Worm (Caenorhabditis elegans) whole organism, L1 larva: Measurements from ENCODE around the gene rme-2.

Source experiments
- C16A3.4 ChIP-seq: fragments of 150-350 bp; optimal IDR thresholded peaks from 2 replicates; lab custom pipeline; 2014; ENCODE audit warnings: missing biosample characterization, missing genetic modification characterization
- Y116A8C.19 ChIP-seq: sonication (generic microtip); optimal IDR thresholded peaks from 2 replicates; lab custom pipeline; 2016; ENCODE audit warnings: missing compliant biosample characterization, missing genetic modification characterization, borderline replicate concordance
- alr-1 ChIP-seq: fragments of 200-800 bp; sonication (Bioruptor generic); optimal IDR thresholded peaks from 2 replicates; lab custom pipeline; 2018; ENCODE audit warnings: borderline replicate concordance, mild to moderate bottlenecking, missing genetic modification characterization, missing compliant biosample characterization
- ama-1 ChIP-seq: fragments of 150-350 bp; optimal IDR thresholded peaks from 2 replicates; lab custom pipeline; 2014
- blmp-1 ChIP-seq: fragments of 150-350 bp; optimal IDR thresholded peaks from 2 replicates; lab custom pipeline; 2014; ENCODE audit warnings: missing biosample characterization, missing genetic modification characterization
- ceh-88 ChIP-seq: fragments of 200-800 bp; sonication (Bioruptor generic); IDR thresholded peaks from 2 replicates; pipeline ENCODE4 v1.3.6; 2022; ENCODE audit warnings: missing genetic modification characterization, missing compliant biosample characterization
- ces-1 ChIP-seq: fragments of 150-350 bp; optimal IDR thresholded peaks from 2 replicates; lab custom pipeline; 2014; ENCODE audit warnings: missing biosample characterization, missing genetic modification reagents, missing genetic modification characterization
- dsc-1 ChIP-seq: sonication (generic microtip); optimal IDR thresholded peaks from 2 replicates; lab custom pipeline; 2016; ENCODE audit warnings: mild to moderate bottlenecking, missing genetic modification characterization, missing compliant biosample characterization
- efl-1 ChIP-seq, 4 experiments: fragments of 150-350 bp; optimal IDR thresholded peaks in 3 of 4; peaks in 1 of 4; 1 replicate in 1 of 4; 2 replicates in 3 of 4; lab custom pipeline; 2014; ENCODE audit warnings: missing biosample characterization in 2 of 4, missing genetic modification characterization in 2 of 4, missing genetic modification reagents in 2 of 4
- efl-3 ChIP-seq: fragments of 200-800 bp; sonication (Bioruptor generic); optimal IDR thresholded peaks from 2 replicates; lab custom pipeline; 2018; ENCODE audit warnings: mild to moderate bottlenecking, missing genetic modification characterization, missing compliant biosample characterization
- egl-13 ChIP-seq: sonication (generic microtip); optimal IDR thresholded peaks from 2 replicates; lab custom pipeline; 2016; ENCODE audit warnings: missing genotype, missing genetic modification reagents, missing genetic modification characterization, missing compliant biosample characterization
- hlh-17 ChIP-seq: fragments of 200-800 bp; sonication (Bioruptor generic); optimal IDR thresholded peaks from 2 replicates; lab custom pipeline; 2018; ENCODE audit warnings: missing genetic modification characterization, mild to moderate bottlenecking, missing compliant biosample characterization, moderate library complexity, borderline replicate concordance
- hlh-4 ChIP-seq: sonication (generic microtip); optimal IDR thresholded peaks from 2 replicates; lab custom pipeline; 2016; ENCODE audit warnings: mild to moderate bottlenecking, missing genetic modification characterization, missing compliant biosample characterization
- irx-1 ChIP-seq: sonication (generic microtip); optimal IDR thresholded peaks from 2 replicates; lab custom pipeline; 2016; ENCODE audit warnings: missing genetic modification characterization, missing compliant biosample characterization
- lin-13 ChIP-seq: fragments of 150-350 bp; optimal IDR thresholded peaks from 2 replicates; lab custom pipeline; 2014; ENCODE audit warnings: missing biosample characterization, missing genetic modification reagents, missing genetic modification characterization
- lin-14 ChIP-seq: fragments of 200-800 bp; sonication (Bioruptor generic); optimal IDR thresholded peaks from 2 replicates; lab custom pipeline; 2018; ENCODE audit warnings: mild to moderate bottlenecking, missing genetic modification characterization, moderate library complexity, missing compliant biosample characterization
- lsy-2 ChIP-seq, 2 experiments: fragments of 150-350 bp; optimal IDR thresholded peaks; 2 replicates each; lab custom pipeline; 2014; ENCODE audit warnings: missing biosample characterization in 2 of 2, missing genetic modification characterization in 2 of 2
- mef-2 ChIP-seq: fragments of 150-350 bp; optimal IDR thresholded peaks from 2 replicates; lab custom pipeline; 2014; ENCODE audit warnings: missing biosample characterization, missing genetic modification characterization
- nhr-12 ChIP-seq: sonication (generic microtip); optimal IDR thresholded peaks from 2 replicates; lab custom pipeline; 2017; ENCODE audit warnings: missing biosample characterization, missing genetic modification characterization
- nhr-19 ChIP-seq: fragments of 200-800 bp; sonication (Bioruptor generic); conservative IDR thresholded peaks from 2 replicates; pipeline ENCODE4 v1.3.6; 2022; ENCODE audit warnings: missing genetic modification characterization, missing compliant biosample characterization
- nhr-28 ChIP-seq: fragments of 150-350 bp; optimal IDR thresholded peaks from 2 replicates; lab custom pipeline; 2014; ENCODE audit warnings: missing biosample characterization, missing genetic modification characterization
- nhr-47 ChIP-seq: sonication (generic microtip); optimal IDR thresholded peaks from 2 replicates; lab custom pipeline; 2016; ENCODE audit warnings: mild to moderate bottlenecking, missing genetic modification characterization, moderate library complexity, missing compliant biosample characterization
- nhr-71 ChIP-seq: sonication (generic microtip); optimal IDR thresholded peaks from 2 replicates; lab custom pipeline; 2016; ENCODE audit warnings: mild to moderate bottlenecking, missing genetic modification characterization, moderate library complexity, missing compliant biosample characterization
- nhr-85 ChIP-seq: sonication (generic microtip); peaks from one replicate; lab custom pipeline; 2016; ENCODE audit warnings: missing genetic modification characterization, inconsistent platforms, missing compliant biosample characterization
- nhr-90 ChIP-seq: sonication (generic microtip); optimal IDR thresholded peaks from 2 replicates; lab custom pipeline; 2016; ENCODE audit warnings: mild to moderate bottlenecking, missing genetic modification characterization, missing compliant biosample characterization; ENCODE audit not compliant: poor library complexity
- pax-3 ChIP-seq: fragments of 200-800 bp; sonication (Bioruptor generic); optimal IDR thresholded peaks from 2 replicates; lab custom pipeline; 2018; ENCODE audit warnings: mild to moderate bottlenecking, missing genetic modification characterization, moderate library complexity, missing compliant biosample characterization
- rnt-1 ChIP-seq: sonication (generic microtip); optimal IDR thresholded peaks from 2 replicates; lab custom pipeline; 2016; ENCODE audit warnings: mild to moderate bottlenecking, missing genetic modification characterization, moderate library complexity, missing compliant biosample characterization
- snpc-4 ChIP-seq: fragments of 150-350 bp; optimal IDR thresholded peaks from 2 replicates; lab custom pipeline; 2014; ENCODE audit warnings: missing biosample characterization, missing genetic modification characterization
- snu-23 ChIP-seq: sonication (generic microtip); optimal IDR thresholded peaks from 2 replicates; lab custom pipeline; 2016; ENCODE audit warnings: missing genetic modification characterization, missing compliant biosample characterization
- sox-4 ChIP-seq: sonication (generic microtip); optimal IDR thresholded peaks from 2 replicates; lab custom pipeline; 2016; ENCODE audit warnings: missing genetic modification characterization, missing compliant biosample characterization
- swsn-7 ChIP-seq: sonication (generic microtip); optimal IDR thresholded peaks from 2 replicates; lab custom pipeline; 2016; ENCODE audit warnings: missing genetic modification characterization, missing compliant biosample characterization
- tlp-1 ChIP-seq: fragments of 150-350 bp; optimal IDR thresholded peaks from 2 replicates; lab custom pipeline; 2014; ENCODE audit warnings: missing biosample characterization, missing genetic modification characterization
- unc-130 ChIP-seq: fragments of 150-350 bp; optimal IDR thresholded peaks from 2 replicates; lab custom pipeline; 2017; ENCODE audit warnings: missing biosample characterization, missing genetic modification characterization, inconsistent platforms
- unc-30 ChIP-seq: sonication (generic microtip); optimal IDR thresholded peaks from 2 replicates; lab custom pipeline; 2017; ENCODE audit warnings: missing biosample characterization, missing genetic modification characterization
- vab-15 ChIP-seq: sonication (generic microtip); optimal IDR thresholded peaks from 2 replicates; lab custom pipeline; 2017; ENCODE audit warnings: missing genotype, mild to moderate bottlenecking, missing genetic modification characterization, missing compliant biosample characterization
- xbp-1 ChIP-seq: sonication (generic microtip); optimal IDR thresholded peaks from 2 replicates; lab custom pipeline; 2016; ENCODE audit warnings: missing genetic modification characterization, missing compliant biosample characterization
- zip-4 ChIP-seq: fragments of 200-800 bp; sonication (Bioruptor generic); optimal IDR thresholded peaks from 2 replicates; lab custom pipeline; 2018; ENCODE audit warnings: mild to moderate bottlenecking, missing genetic modification characterization, moderate library complexity, missing compliant biosample characterization
- ztf-4 ChIP-seq: fragments of 150-350 bp; optimal IDR thresholded peaks from 2 replicates; lab custom pipeline; 2014; ENCODE audit warnings: missing biosample characterization, missing genetic modification characterization

rme-2 gene

ce11 chrIV:5473098-5473497, 3.3 kb downstream of the rme-2 start:
- TF ChIP-seq xbp-1 (tag; lab: Kevin White, UChicago), result no peak
- no peak for TF ChIP-seq nhr-19
- no peak for TF ChIP-seq ama-1 (lab: Kevin White, UChicago)
- no peak for TF ChIP-seq nhr-90 (tag; lab: Kevin White, UChicago)
- no peak for TF ChIP-seq hlh-4 (tag; lab: Kevin White, UChicago)
- TF ChIP-seq ztf-4 (tag; lab: Kevin White, UChicago), result no peak
- no peak for TF ChIP-seq ces-1 (GFP tag; lab: Kevin White, UChicago)
- no peak for TF ChIP-seq sox-4 (tag; lab: Kevin White, UChicago)
- TF ChIP-seq swsn-7 (tag; lab: Kevin White, UChicago), result no peak
- TF ChIP-seq hlh-17 (GFP tag; lab: Kevin White, UChicago), result no peak
- no peak for TF ChIP-seq nhr-28 (tag; lab: Kevin White, UChicago)
- no peak for TF ChIP-seq rnt-1 (tag; lab: Kevin White, UChicago)
- TF ChIP-seq, all 84 proteins: peak for 0

ce11 chrIV:5476468-5476867, 6.6 kb downstream of the rme-2 start, which contains the start of gene T11F8.4:
TSS of gene T11F8.4 (minus strand) at chrIV:5476568.
- TF ChIP-seq irx-1, result no peak
- no peak for TF ChIP-seq unc-130 (tag; lab: Kevin White, UChicago)
- no peak for TF ChIP-seq mef-2
- TF ChIP-seq ztf-4 (tag; lab: Kevin White, UChicago), result no peak
- TF ChIP-seq efl-3 (GFP tag; lab: Kevin White, UChicago), result no peak
- no peak for TF ChIP-seq hlh-17 (GFP tag; lab: Kevin White, UChicago)
- no peak for TF ChIP-seq nhr-85 (tag; lab: Kevin White, UChicago)
- no peak for TF ChIP-seq efl-1 (optimal IDR thresholded peaks at IDR 0.05; lab: Kevin White, UChicago)
- no peak for TF ChIP-seq efl-1 (GFP tag; optimal IDR thresholded peaks at IDR 0.05 in 1 of 2; lab: Kevin White, UChicago)
- TF ChIP-seq, all 84 proteins: peak for 0

- TF ChIP-seq nhr-19 (no peak), C16A3.4 (tag; lab: Kevin White, UChicago) (no peak), ces-1 (GFP tag; lab: Kevin White, UChicago) (no peak), lin-13 (GFP tag; lab: Kevin White, UChicago) (no peak), dsc-1 (tag; lab: Kevin White, UChicago) (no peak), unc-30 (tag; lab: Kevin White, UChicago) (no peak), lsy-2 (tag; optimal IDR thresholded peaks at IDR 0.05; lab: Kevin White, UChicago) (no peak), nhr-85 (tag; lab: Kevin White, UChicago) (no peak), nhr-71 (tag; lab: Kevin White, UChicago) (no peak), nhr-47 (tag; lab: Kevin White, UChicago) (no peak), tlp-1 (tag; lab: Kevin White, UChicago) (no peak), rnt-1 (tag; lab: Kevin White, UChicago) (no peak), snu-23 (no peak), Y116A8C.19 (tag; lab: Kevin White, UChicago) (no peak), nhr-12 (tag; lab: Kevin White, UChicago) (no peak), blmp-1 (tag; lab: Kevin White, UChicago) (no peak), alr-1 (no peak), pax-3 (no peak), egl-13 (no peak)
Observed at ce11 chrIV:5479289-5479688, 9.5 kb downstream of the rme-2 start, which contains the start of gene T11F8.1. TSS of gene T11F8.1 (plus strand) at chrIV:5479589.

- TF ChIP-seq vab-15 (tag; lab: Kevin White, UChicago) (no peak), xbp-1 (tag; lab: Kevin White, UChicago) (no peak), snpc-4 (tag; lab: Kevin White, UChicago) (no peak), Y116A8C.19 (tag; lab: Kevin White, UChicago) (no peak), C16A3.4 (tag; lab: Kevin White, UChicago) (no peak), zip-4 (GFP tag; lab: Kevin White, UChicago) (no peak), ceh-88 (GFP tag; lab: Robert Waterston, UW) (no peak), lin-14 (no peak)
Observed at ce11 chrIV:5482231-5482630, 12.4 kb downstream of the rme-2 start, which contains the start of gene T11F8.12. TSS of gene T11F8.12 (minus strand) at chrIV:5482331.
